Fruit fly (Drosophila melanogaster): ENCODE results near the gene Ccdc56.
A peak's percentile ranks its signal among the peaks of the same experiment; 100 is the strongest.

The Ccdc56 gene

DNA sequence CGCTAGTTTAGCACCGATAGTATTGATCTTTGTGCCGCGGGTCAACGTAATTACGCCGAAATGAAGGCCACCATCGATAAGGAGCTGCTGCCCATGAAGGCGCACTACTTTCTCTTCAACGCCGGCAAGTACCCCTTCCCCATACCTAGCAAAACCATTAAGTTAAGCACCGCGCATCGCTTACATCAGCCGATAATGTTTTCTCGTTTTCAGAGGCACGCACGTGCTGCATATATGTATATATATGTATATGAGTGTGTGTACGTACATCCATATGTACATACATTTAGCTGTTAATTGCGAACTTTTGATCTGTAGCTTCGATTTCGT is 24.3 kb upstream of the Ccdc56 start:
- TF ChIP-seq ovo (GFP tag; optimal IDR thresholded peaks at IDR 0.05) (no peak), tj (GFP tag; optimal IDR thresholded peaks at IDR 0.05) (peak; percentile 78), CG12768 (GFP tag; optimal IDR thresholded peaks at IDR 0.05) (no peak)

- TF ChIP-seq CG33017 (tag; optimal IDR thresholded peaks at IDR 0.05) (no peak), CG12768 (GFP tag; optimal IDR thresholded peaks at IDR 0.05) (peak; percentile 16), cic (GFP tag; optimal IDR thresholded peaks at IDR 0.05) (peak; percentile 39)
Measured at dm6 chr3L:11685876-11686275, 22.9 kb upstream of the Ccdc56 start.

DNA sequence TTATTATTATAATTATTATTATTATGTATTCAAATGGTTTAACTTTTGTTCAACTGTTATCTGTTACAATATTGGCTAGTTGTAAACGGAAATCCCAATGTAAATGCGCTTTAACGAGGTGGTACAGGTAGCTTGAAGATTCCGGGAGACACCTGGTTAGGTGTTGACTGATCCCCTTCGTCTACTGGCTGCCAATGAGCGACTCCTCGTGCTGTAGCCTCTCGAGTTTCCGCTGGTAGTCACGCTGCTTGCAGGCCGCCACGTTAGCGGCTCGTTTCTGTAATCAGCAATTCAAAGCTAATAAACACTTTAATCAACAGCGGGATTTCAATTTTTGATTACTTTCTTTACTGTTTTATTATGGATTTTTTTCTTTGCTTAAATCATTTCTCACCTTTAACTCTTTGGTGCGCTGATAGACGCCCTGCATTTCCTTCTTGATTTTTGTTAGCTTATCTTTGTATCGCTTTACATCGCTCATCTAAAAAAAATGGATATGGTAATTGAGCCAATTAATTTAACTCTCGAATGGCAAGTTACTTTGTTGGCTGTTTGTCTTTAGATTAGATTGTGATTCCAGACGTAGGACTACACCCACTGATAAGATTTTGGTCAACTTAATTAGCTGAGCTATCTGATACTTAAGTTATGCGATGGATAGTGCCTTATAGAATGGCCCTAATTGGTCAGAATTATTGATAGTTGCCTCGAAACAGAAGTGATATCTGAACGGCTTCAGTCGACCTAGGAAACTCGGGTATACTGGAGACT is 18.8 kb upstream of the Ccdc56 start:
- TF ChIP-seq pad (GFP tag; optimal IDR thresholded peaks at IDR 0.05) (no peak), bab1 (GFP tag; optimal IDR thresholded peaks at IDR 0.05) (no peak), CG7045 (GFP tag; optimal IDR thresholded peaks at IDR 0.05) (peak; percentile 3), CG5204 (GFP tag; optimal IDR thresholded peaks at IDR 0.05) (no peak), CG1620 (GFP tag; optimal IDR thresholded peaks at IDR 0.05) (no peak), Crg-1 (GFP tag; optimal IDR thresholded peaks at IDR 0.05) (peak; percentile 24), CG33017 (tag; optimal IDR thresholded peaks at IDR 0.05) (peak; percentile 56), tj (GFP tag; optimal IDR thresholded peaks at IDR 0.05) (no peak), Mnt (GFP tag; optimal IDR thresholded peaks at IDR 0.05) (peak; percentile 74), Hr96 (GFP tag; optimal IDR thresholded peaks at IDR 0.05) (no peak), Clk (GFP tag; optimal IDR thresholded peaks at IDR 0.05) (no peak), CG14711 (tag; optimal IDR thresholded peaks at IDR 0.05) (no peak), cnc (optimal IDR thresholded peaks at IDR 0.05) (no peak), ovo (GFP tag; optimal IDR thresholded peaks at IDR 0.05) (peak; percentile 51), CG11617 (GFP tag; optimal IDR thresholded peaks at IDR 0.05) (peak; percentile 70), cic (GFP tag; optimal IDR thresholded peaks at IDR 0.05) (peak; percentile 92), CG7101 (tag; optimal IDR thresholded peaks at IDR 0.05) (peak; percentile 73), kay (GFP tag; ENCODE audit: borderline replicate concordance) (no peak), toe (GFP tag; optimal IDR thresholded peaks at IDR 0.05) (no peak), CG12768 (GFP tag; optimal IDR thresholded peaks at IDR 0.05) (no peak)

dm6 chr3L:11691203-11691797 is 17.5 kb upstream of the Ccdc56 start, which contains the start of the genes Pldn and CG14135:
Pldn (minus strand) TSS chr3L:11691399.
CG14135 (plus strand) TSS chr3L:11691571.
- no peak for TF ChIP-seq CG33017 (tag; optimal IDR thresholded peaks at IDR 0.05)
- TF ChIP-seq CG1620 (GFP tag; optimal IDR thresholded peaks at IDR 0.05), result no peak
- no peak for TF ChIP-seq Clk (GFP tag; optimal IDR thresholded peaks at IDR 0.05)
- TF ChIP-seq pad (GFP tag; optimal IDR thresholded peaks at IDR 0.05), result no peak
- peak; percentile 2 for TF ChIP-seq bab1 (GFP tag; optimal IDR thresholded peaks at IDR 0.05)
- TF ChIP-seq CG12768 (GFP tag; optimal IDR thresholded peaks at IDR 0.05), result no peak
- TF ChIP-seq CG7045 (GFP tag; optimal IDR thresholded peaks at IDR 0.05), result no peak
- peak; percentile 90 for TF ChIP-seq kay (GFP tag; ENCODE audit: borderline replicate concordance)
- no peak for TF ChIP-seq tj (GFP tag; optimal IDR thresholded peaks at IDR 0.05)
- TF ChIP-seq cnc (optimal IDR thresholded peaks at IDR 0.05), result no peak

DNA sequence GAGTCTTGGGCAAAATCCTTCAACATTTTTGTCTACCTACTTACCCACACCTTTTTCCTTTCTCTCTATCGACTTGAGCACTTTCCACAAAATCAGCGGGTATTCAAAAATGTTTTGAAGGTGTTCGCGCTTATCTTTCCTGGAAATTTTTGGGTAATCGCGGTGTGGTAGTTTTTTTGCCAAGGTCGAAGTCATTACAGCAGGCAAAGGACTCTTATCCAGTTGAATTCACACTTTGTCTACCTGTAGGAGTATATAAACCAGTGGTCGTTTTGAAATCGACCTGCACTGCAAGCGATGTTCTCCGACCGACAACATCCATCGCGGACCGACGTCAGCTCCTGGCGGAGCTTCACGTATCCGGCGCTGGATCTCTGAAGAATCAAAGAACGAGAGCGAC is 15.9 kb upstream of the Ccdc56 start:
- no peak for TF ChIP-seq CG14711 (tag; optimal IDR thresholded peaks at IDR 0.05)
- no peak for TF ChIP-seq CG5204 (GFP tag; optimal IDR thresholded peaks at IDR 0.05)
- TF ChIP-seq CG1620 (GFP tag; optimal IDR thresholded peaks at IDR 0.05), result no peak
- TF ChIP-seq Crg-1 (GFP tag; optimal IDR thresholded peaks at IDR 0.05), result no peak
- TF ChIP-seq Clk (GFP tag; optimal IDR thresholded peaks at IDR 0.05), result no peak
- TF ChIP-seq ovo (GFP tag; optimal IDR thresholded peaks at IDR 0.05), result no peak
- TF ChIP-seq pad (GFP tag; optimal IDR thresholded peaks at IDR 0.05), result no peak
- TF ChIP-seq bab1 (GFP tag; optimal IDR thresholded peaks at IDR 0.05), result no peak
- no peak for TF ChIP-seq tj (GFP tag; optimal IDR thresholded peaks at IDR 0.05)
- TF ChIP-seq CG33017 (tag; optimal IDR thresholded peaks at IDR 0.05), result no peak
- no peak for TF ChIP-seq toe (GFP tag; optimal IDR thresholded peaks at IDR 0.05)
- no peak for TF ChIP-seq CG7101 (tag; optimal IDR thresholded peaks at IDR 0.05)

- no peak for TF ChIP-seq toe (GFP tag; optimal IDR thresholded peaks at IDR 0.05)
- TF ChIP-seq kay (GFP tag; ENCODE audit: borderline replicate concordance), result no peak
- no peak for TF ChIP-seq CG1620 (GFP tag; optimal IDR thresholded peaks at IDR 0.05)
- TF ChIP-seq Hr96 (GFP tag; optimal IDR thresholded peaks at IDR 0.05), result no peak
- TF ChIP-seq CG33017 (tag; optimal IDR thresholded peaks at IDR 0.05), result no peak
- TF ChIP-seq Clk (GFP tag; optimal IDR thresholded peaks at IDR 0.05), result no peak
- TF ChIP-seq bab1 (GFP tag; optimal IDR thresholded peaks at IDR 0.05), result no peak
- TF ChIP-seq pad (GFP tag; optimal IDR thresholded peaks at IDR 0.05), result no peak
- no peak for TF ChIP-seq tj (GFP tag; optimal IDR thresholded peaks at IDR 0.05)
- TF ChIP-seq cic (GFP tag; optimal IDR thresholded peaks at IDR 0.05), result no peak
- no peak for TF ChIP-seq Mnt (GFP tag; optimal IDR thresholded peaks at IDR 0.05)
- TF ChIP-seq CG12768 (GFP tag; optimal IDR thresholded peaks at IDR 0.05), result no peak
- no peak for TF ChIP-seq CG11617 (GFP tag; optimal IDR thresholded peaks at IDR 0.05)
- no peak for TF ChIP-seq ovo (GFP tag; optimal IDR thresholded peaks at IDR 0.05)
- no peak for TF ChIP-seq CG7101 (tag; optimal IDR thresholded peaks at IDR 0.05)
- no peak for TF ChIP-seq CG7045 (GFP tag; optimal IDR thresholded peaks at IDR 0.05)
- TF ChIP-seq CG5204 (GFP tag; optimal IDR thresholded peaks at IDR 0.05), result no peak
- TF ChIP-seq Crg-1 (GFP tag; optimal IDR thresholded peaks at IDR 0.05), result no peak
- TF ChIP-seq CG14711 (tag; optimal IDR thresholded peaks at IDR 0.05), result no peak
- no peak for TF ChIP-seq cnc (optimal IDR thresholded peaks at IDR 0.05)
Measured at dm6 chr3L:11695063-11695462, 13.7 kb upstream of the Ccdc56 start.

All from whole organism, adult.